Fruit fly (Drosophila melanogaster) Kc167 (cell line): ENCODE data around the gene CG8006.

Source experiments
- Myc ChIP-seq: fragments of >200 bp; optimal IDR thresholded peaks from 2 replicates; lab custom pipeline; 2017; ENCODE audit warnings: missing external identifiers
- h ChIP-seq: fragments of >200 bp; optimal IDR thresholded peaks from 3 replicates; lab custom pipeline; 2018; ENCODE audit warnings: missing external identifiers
- ttk ChIP-seq: sonication (Bioruptor generic); optimal IDR thresholded peaks from 2 replicates; lab custom pipeline; 2017; ENCODE audit warnings: missing external identifiers

- TF ChIP-seq ttk (lab: Kevin White, UChicago) (no peak), Myc (lab: Kevin White, UChicago) (no peak), h (lab: Kevin White, UChicago) (no peak)
Observed at dm6 chr3L:8219687-8220086, 8.0 kb downstream of the CG8006 start.
